Fruit fly (Drosophila melanogaster) whole organism, embryonic: ENCODE data around the gene CG13384.

Source experiments
- Bteb2 ChIP-seq: fragments of 200-800 bp; sonication (Bioruptor generic); optimal IDR thresholded peaks from 2 replicates; lab custom pipeline; 2016; ENCODE audit warnings: missing biosample characterization, missing genetic modification characterization
- CG10147 ChIP-seq: fragments of 200-800 bp; sonication (Bioruptor generic); optimal IDR thresholded peaks from 2 replicates; lab custom pipeline; 2019; ENCODE audit warnings: missing biosample characterization, mild to moderate bottlenecking, missing genetic modification characterization, moderate library complexity
- CG10267 ChIP-seq: fragments of 200-800 bp; sonication (Bioruptor generic); optimal IDR thresholded peaks from 2 replicates; lab custom pipeline; 2018; ENCODE audit warnings: missing biosample characterization, mild to moderate bottlenecking, missing genetic modification characterization, moderate library complexity
- CG10431 ChIP-seq: fragments of 200-800 bp; sonication (Bioruptor generic); optimal IDR thresholded peaks from 3 replicates; lab custom pipeline; 2018; ENCODE audit warnings: missing biosample characterization, mild to moderate bottlenecking, missing genetic modification characterization
- CG12942 ChIP-seq: fragments of 200-800 bp; sonication (Bioruptor generic); optimal IDR thresholded peaks from 3 replicates; lab custom pipeline; 2016; ENCODE audit warnings: missing biosample characterization, missing genetic modification characterization
- CG14965 ChIP-seq: fragments of 200-800 bp; sonication (Bioruptor generic); optimal IDR thresholded peaks from 2 replicates; lab custom pipeline; 2016; ENCODE audit warnings: missing biosample characterization, missing genetic modification characterization, borderline replicate concordance
- CG15073 ChIP-seq: fragments of 200-800 bp; sonication (Bioruptor generic); optimal IDR thresholded peaks from 2 replicates; lab custom pipeline; 2016; ENCODE audit warnings: missing biosample characterization, missing genetic modification characterization
- CG16779 ChIP-seq: fragments of 200-800 bp; sonication (Bioruptor generic); IDR thresholded peaks from 2 replicates; pipeline ENCODE4 v1.3.6; 2022; ENCODE audit warnings: missing biosample characterization, missing genetic modification characterization
- CG17568 ChIP-seq: fragments of 200-800 bp; sonication (Bioruptor generic); optimal IDR thresholded peaks from 2 replicates; lab custom pipeline; 2018; ENCODE audit warnings: missing biosample characterization, mild to moderate bottlenecking, missing genetic modification characterization, moderate library complexity
- CG17829 ChIP-seq: fragments of 200-800 bp; optimal IDR thresholded peaks from 2 replicates; lab custom pipeline; 2019; ENCODE audit warnings: missing biosample characterization, mild to moderate bottlenecking, missing genetic modification characterization, moderate library complexity
- CG3281 ChIP-seq: fragments of 200-800 bp; sonication (Bioruptor generic); optimal IDR thresholded peaks from 3 replicates; lab custom pipeline; 2017; ENCODE audit warnings: missing biosample characterization, mild to moderate bottlenecking, missing genetic modification characterization
- CG3995 ChIP-seq: fragments of 200-800 bp; sonication (Bioruptor generic); optimal IDR thresholded peaks from 3 replicates; lab custom pipeline; 2016; ENCODE audit warnings: missing biosample characterization, missing genetic modification characterization
- CG4854 ChIP-seq: fragments of 200-800 bp; sonication (Bioruptor generic); optimal IDR thresholded peaks from 2 replicates; lab custom pipeline; 2016; ENCODE audit warnings: missing biosample characterization, missing genetic modification characterization, inconsistent platforms
- CG6272 ChIP-seq: fragments of 200-800 bp; sonication (Bioruptor generic); IDR thresholded peaks from 2 replicates; pipeline ENCODE4 v1.3.6; 2022; ENCODE audit warnings: missing biosample characterization, missing genetic modification characterization
- CG6654 ChIP-seq: fragments of 200-800 bp; sonication (Bioruptor generic); optimal IDR thresholded peaks from 2 replicates; lab custom pipeline; 2017; ENCODE audit warnings: missing biosample characterization, mild to moderate bottlenecking, missing genetic modification characterization
- CG6854 ChIP-seq: fragments of 200-800 bp; sonication (Bioruptor generic); optimal IDR thresholded peaks from 3 replicates; lab custom pipeline; 2017; ENCODE audit warnings: missing biosample characterization, mild to moderate bottlenecking, missing genetic modification characterization
- CG7372 ChIP-seq: fragments of 200-800 bp; sonication (Bioruptor generic); IDR thresholded peaks from 2 replicates; pipeline ENCODE4 v1.3.6; 2022; ENCODE audit warnings: missing biosample characterization, missing genetic modification characterization
- CG7745 ChIP-seq: fragments of 200-800 bp; sonication (Bioruptor generic); optimal IDR thresholded peaks from 2 replicates; lab custom pipeline; 2018; ENCODE audit warnings: missing biosample characterization, mild to moderate bottlenecking, missing genetic modification characterization, moderate library complexity
- CG7928 ChIP-seq: fragments of 200-800 bp; sonication (Bioruptor generic); optimal IDR thresholded peaks from 2 replicates; lab custom pipeline; 2017; ENCODE audit warnings: missing biosample characterization, mild to moderate bottlenecking, missing genetic modification characterization
- D19B ChIP-seq: fragments of 200-800 bp; sonication (Bioruptor generic); optimal IDR thresholded peaks from 2 replicates; lab custom pipeline; 2017; ENCODE audit warnings: missing biosample characterization, mild to moderate bottlenecking, missing genetic modification characterization
- Dll ChIP-seq: fragments of 200-800 bp; sonication (Bioruptor generic); IDR thresholded peaks from 4 replicates; pipeline ENCODE4 v1.3.6; 2022; ENCODE audit warnings: missing biosample characterization, missing genetic modification characterization; ENCODE audit not compliant: partially characterized antibody
- Doc3 ChIP-seq: fragments of 200-800 bp; sonication (Bioruptor generic); IDR thresholded peaks from 3 replicates; pipeline ENCODE4 v1.3.6; 2022; ENCODE audit warnings: missing biosample characterization, missing genetic modification characterization; ENCODE audit not compliant: partially characterized antibody
- H2.0 ChIP-seq: fragments of 200-800 bp; sonication (Bioruptor generic); IDR thresholded peaks from 2 replicates; pipeline ENCODE4 v1.3.6; 2022; ENCODE audit warnings: missing biosample characterization, missing genetic modification characterization
- Hr39 ChIP-seq: fragments of >200 bp; optimal IDR thresholded peaks from 2 replicates; lab custom pipeline; 2017
- Hr78 ChIP-seq, 2 experiments: fragments of 200-800 bp in 1 of 2; fragments of >200 bp in 1 of 2; sonication (Bioruptor generic) in 1 of 2; optimal IDR thresholded peaks; 2 replicates each; lab custom pipeline; 2017 to 2019; ENCODE audit warnings: missing biosample characterization in 2 of 2, missing genetic modification characterization in 2 of 2, mild to moderate bottlenecking in 1 of 2, moderate library complexity in 1 of 2
- Kr ChIP-seq: fragments of 200-800 bp; sonication (Bioruptor generic); optimal IDR thresholded peaks from 2 replicates; lab custom pipeline; 2017; ENCODE audit warnings: missing biosample characterization, mild to moderate bottlenecking, missing genetic modification characterization
- PHDP ChIP-seq: fragments of 200-800 bp; sonication (Bioruptor generic); optimal IDR thresholded peaks from 3 replicates; lab custom pipeline; 2018; ENCODE audit warnings: missing biosample characterization, mild to moderate bottlenecking, missing genetic modification characterization, moderate library complexity
- Spps ChIP-seq: fragments of 200-800 bp; sonication (Bioruptor generic); optimal IDR thresholded peaks from 2 replicates; lab custom pipeline; 2018; ENCODE audit warnings: missing biosample characterization, mild to moderate bottlenecking, missing genetic modification characterization
- amos ChIP-seq: fragments of 200-800 bp; sonication (Bioruptor generic); IDR thresholded peaks from 2 replicates; pipeline ENCODE4 v1.3.6; 2022; ENCODE audit warnings: missing biosample characterization, missing genetic modification characterization; ENCODE audit not compliant: partially characterized antibody
- ato ChIP-seq: fragments of 200-800 bp; sonication (Bioruptor generic); IDR thresholded peaks from 2 replicates; pipeline ENCODE4 v1.3.6; 2022; ENCODE audit warnings: missing biosample characterization, missing genetic modification characterization; ENCODE audit not compliant: partially characterized antibody
- chm ChIP-seq: fragments of 200-800 bp; sonication (Bioruptor generic); IDR thresholded peaks from 2 replicates; pipeline ENCODE4 v1.3.6; 2022; ENCODE audit warnings: missing biosample characterization, missing genetic modification characterization
- danr ChIP-seq: fragments of 200-800 bp; sonication (Bioruptor generic); IDR thresholded peaks from 2 replicates; pipeline ENCODE4 v1.3.6; 2022; ENCODE audit warnings: missing biosample characterization, missing genetic modification characterization
- fd102C ChIP-seq: fragments of 200-800 bp; sonication (Bioruptor generic); optimal IDR thresholded peaks from 2 replicates; lab custom pipeline; 2018; ENCODE audit warnings: missing biosample characterization, mild to moderate bottlenecking, missing genetic modification characterization, moderate library complexity
- gcm ChIP-seq: fragments of 200-800 bp; sonication (Bioruptor generic); optimal IDR thresholded peaks from 2 replicates; lab custom pipeline; 2019; ENCODE audit warnings: missing biosample characterization, mild to moderate bottlenecking, missing genetic modification characterization, moderate library complexity
- nau ChIP-seq: fragments of 200-800 bp; sonication (Bioruptor generic); optimal IDR thresholded peaks from 3 replicates; lab custom pipeline; 2017; ENCODE audit warnings: missing biosample characterization, mild to moderate bottlenecking, missing genetic modification characterization, missing genetic modification reagents
- pan ChIP-seq, 4 experiments: fragments of >200 bp in 3 of 4; fragments of 200-800 bp in 1 of 4; sonication (Bioruptor generic) in 1 of 4; optimal IDR thresholded peaks in 3 of 4; IDR thresholded peaks in 1 of 4; 2 replicates each; pipeline versions ENCODE4 v1.3.6 to Lab custom; 2017 to 2022; ENCODE audit warnings: missing biosample characterization in 2 of 4, missing genetic modification characterization in 2 of 4, mixed read lengths in 1 of 4
- pros ChIP-seq: fragments of 200-800 bp; sonication (Bioruptor generic); optimal IDR thresholded peaks from 3 replicates; lab custom pipeline; 2019; ENCODE audit warnings: missing biosample characterization, mild to moderate bottlenecking, missing genetic modification characterization, moderate library complexity
- ranshi ChIP-seq: fragments of 200-800 bp; sonication (Bioruptor generic); IDR thresholded peaks from 2 replicates; pipeline ENCODE4 v1.3.6; 2022; ENCODE audit warnings: missing biosample characterization, missing genetic modification characterization
- salm ChIP-seq: fragments of 200-800 bp; sonication (Bioruptor generic); optimal IDR thresholded peaks from 2 replicates; lab custom pipeline; 2018; ENCODE audit warnings: missing biosample characterization, mild to moderate bottlenecking, missing genetic modification characterization
- sens-2 ChIP-seq: fragments of 200-800 bp; sonication (Bioruptor generic); IDR thresholded peaks from 2 replicates; pipeline ENCODE4 v1.3.6; 2022; ENCODE audit warnings: missing biosample characterization, missing genetic modification characterization
- sisA ChIP-seq: fragments of 200-800 bp; sonication (Bioruptor generic); IDR thresholded peaks from 2 replicates; pipeline ENCODE4 v1.3.6; 2022; ENCODE audit warnings: missing biosample characterization, missing genetic modification characterization
- sr ChIP-seq: fragments of 200-800 bp; sonication (Bioruptor generic); IDR thresholded peaks from 3 replicates; pipeline ENCODE4 v1.3.6; 2022; ENCODE audit warnings: missing biosample characterization, missing genetic modification characterization
- tup ChIP-seq: fragments of 200-800 bp; sonication (Bioruptor generic); optimal IDR thresholded peaks from 2 replicates; lab custom pipeline; 2016; ENCODE audit warnings: missing biosample characterization, mild to moderate bottlenecking, missing genetic modification characterization, moderate library complexity
- unc-4 ChIP-seq: fragments of 200-800 bp; sonication (Bioruptor generic); IDR thresholded peaks from 2 replicates; pipeline ENCODE4 v1.3.6; 2022; ENCODE audit warnings: missing biosample characterization, missing genetic modification characterization; ENCODE audit not compliant: partially characterized antibody
- unpg ChIP-seq: fragments of 200-800 bp; sonication (Bioruptor generic); optimal IDR thresholded peaks from 3 replicates; lab custom pipeline; 2018; ENCODE audit warnings: missing biosample characterization, mild to moderate bottlenecking, missing genetic modification characterization, moderate library complexity
- wor ChIP-seq: fragments of 200-800 bp; sonication (Bioruptor generic); IDR thresholded peaks from 2 replicates; pipeline ENCODE4 v1.3.6; 2022; ENCODE audit warnings: missing biosample characterization, missing genetic modification characterization
- zf30C ChIP-seq: fragments of 200-800 bp; sonication (Bioruptor generic); optimal IDR thresholded peaks from 3 replicates; lab custom pipeline; 2018; ENCODE audit warnings: missing biosample characterization, mild to moderate bottlenecking, missing genetic modification characterization
- zfh1 ChIP-seq: fragments of 200-800 bp; sonication (Bioruptor generic); IDR thresholded peaks from 3 replicates; pipeline ENCODE4 v1.3.6; 2022; ENCODE audit warnings: missing biosample characterization, missing genetic modification characterization

The CG13384 gene

DNA sequence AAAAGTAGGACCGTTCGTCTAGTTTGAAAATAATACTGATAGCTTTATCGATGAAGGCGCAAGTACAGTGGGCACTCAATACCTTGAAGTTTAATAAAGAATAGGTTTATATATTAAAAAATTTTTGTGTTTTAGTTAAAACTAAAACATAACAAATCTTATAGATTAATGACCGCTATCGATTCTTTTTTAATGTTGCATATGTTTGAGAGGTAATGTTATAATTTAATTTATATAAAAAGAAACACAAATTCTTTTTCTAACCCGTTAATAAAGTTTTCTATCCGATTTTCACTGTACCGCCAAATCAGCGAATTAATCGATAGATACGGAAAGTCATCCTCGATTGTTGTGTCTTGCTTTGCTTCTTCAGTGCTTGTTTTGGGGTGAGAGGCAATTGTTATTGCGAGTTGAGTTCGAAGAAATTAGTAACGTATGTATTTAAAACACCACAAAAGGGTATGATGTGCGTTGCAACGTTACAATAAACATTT is at the start of gene CG13384, which contains the start of gene Dad1 (continued):
- TF ChIP-seq pros (GFP tag; lab: Kevin White, UChicago) (peak; percentile 78), Bteb2 (GFP tag; lab: Kevin White, UChicago) (peak; percentile 83), pan (optimal IDR thresholded peaks at IDR 0.05; lab: Kevin White, UChicago) (no peak), pan (GFP tag; optimal IDR thresholded peaks at IDR 0.05 in 1 of 2, IDR thresholded peaks at IDR 0.05 in 1 of 2) (peak in 1 of 2 experiments; percentile 93), sisA (GFP tag; lab: Robert Waterston, UW) (peak; percentile 88), CG12942 (GFP tag; lab: Kevin White, UChicago) (peak; percentile 86), PHDP (peak; percentile 96), CG10431 (GFP tag; lab: Kevin White, UChicago) (peak; percentile 85), CG3281 (GFP tag; lab: Kevin White, UChicago) (peak; percentile 95), danr (peak; percentile 89), CG17829 (tag; lab: Kevin White, UChicago) (peak; percentile 96), D19B (GFP tag; lab: Kevin White, UChicago) (peak; percentile 82), CG7928 (GFP tag; lab: Kevin White, UChicago) (peak; percentile 60), amos (GFP tag; lab: Robert Waterston, UW) (peak; percentile 45; the same call in 1 of the 2 replicates), ranshi (GFP tag; lab: Robert Waterston, UW) (peak; percentile 89), wor (peak; percentile 62), CG6272 (peak; percentile 90), chm (peak; percentile 70; the same call in 1 of the 2 replicates), Spps (tag; lab: Kevin White, UChicago) (peak; percentile 82), gcm (GFP tag; lab: Kevin White, UChicago) (peak; percentile 93), Dll (GFP tag; lab: Robert Waterston, UW) (peak; percentile 68; the same call in 3 of the 4 replicates), zfh1 (peak; percentile 85), CG15073 (GFP tag; lab: Kevin White, UChicago) (peak; percentile 43), fd102C (GFP tag; lab: Kevin White, UChicago) (peak; percentile 55), nau (GFP tag; lab: Kevin White, UChicago) (no peak), unc-4 (GFP tag; lab: Robert Waterston, UW) (0 out of 2 replicates have a peak, but pooled peaks have one; percentile 51), CG6654 (GFP tag; lab: Kevin White, UChicago) (peak; percentile 63), CG10267 (peak; percentile 92), CG7372 (GFP tag; lab: Robert Waterston, UW) (peak; percentile 91), CG3995 (GFP tag; lab: Kevin White, UChicago) (peak; percentile 43), unpg (GFP tag; lab: Kevin White, UChicago) (peak; percentile 93), H2.0 (GFP tag; lab: Robert Waterston, UW) (peak; percentile 89), CG17568 (GFP tag; lab: Kevin White, UChicago) (peak; percentile 76), CG4854 (peak; percentile 75), CG10147 (GFP tag; lab: Kevin White, UChicago) (peak; percentile 94), Doc3 (GFP tag; lab: Robert Waterston, UW) (peak; percentile 32; the same call in 1 of the 3 replicates), CG6854 (GFP tag; lab: Kevin White, UChicago) (peak; percentile 88), tup (GFP tag; lab: Kevin White, UChicago) (peak; percentile 45), zf30C (GFP tag; lab: Kevin White, UChicago) (peak; percentile 6), ato (0 out of 2 replicates have a peak, but pooled peaks have one; percentile 23), Hr78 (GFP tag; optimal IDR thresholded peaks at IDR 0.05; lab: Kevin White, UChicago) (peak in 1 of 2 experiments; percentile 37), Hr39 (lab: Kevin White, UChicago) (no peak), CG7745 (no peak), Kr (GFP tag; lab: Kevin White, UChicago) (peak; percentile 65), sens-2 (no peak), CG16779 (GFP tag; lab: Robert Waterston, UW) (0 out of 2 replicates have a peak, but pooled peaks have one; percentile 19), CG14965 (no peak), salm (tag; lab: Kevin White, UChicago) (peak; percentile 87), sr (no peak)
